Worm (Caenorhabditis elegans) whole organism, early embryonic: ENCODE data around the gene R09D1.12.

Experiments used
- B0310.2 ChIP-seq: sonication (generic microtip); optimal IDR thresholded peaks from 2 replicates; lab custom pipeline; 2016; ENCODE audit warnings: mild to moderate bottlenecking, missing genetic modification characterization, missing compliant biosample characterization
- F13C5.2 ChIP-seq: sonication (generic microtip); optimal IDR thresholded peaks from 2 replicates; lab custom pipeline; 2017; ENCODE audit warnings: mild to moderate bottlenecking, missing genetic modification characterization, inconsistent platforms, missing compliant biosample characterization
- aly-1 ChIP-seq: sonication (generic microtip); optimal IDR thresholded peaks from 2 replicates; lab custom pipeline; 2016; ENCODE audit warnings: missing genetic modification characterization, missing compliant biosample characterization
- ama-1 ChIP-seq: fragments of 150-350 bp; optimal IDR thresholded peaks from 2 replicates; lab custom pipeline; 2014
- ceh-13 ChIP-seq: fragments of 200-800 bp; sonication (Bioruptor generic); optimal IDR thresholded peaks from 2 replicates; lab custom pipeline; 2018; ENCODE audit warnings: mild to moderate bottlenecking, missing genetic modification characterization, missing compliant biosample characterization
- ceh-36 ChIP-seq: sonication (generic microtip); optimal IDR thresholded peaks from 2 replicates; lab custom pipeline; 2016; ENCODE audit warnings: missing genetic modification characterization, inconsistent platforms, missing compliant biosample characterization
- ets-7 ChIP-seq: sonication (generic microtip); optimal IDR thresholded peaks from 2 replicates; lab custom pipeline; 2016; ENCODE audit warnings: missing genotype, missing genetic modification characterization, missing compliant biosample characterization
- flt-1 ChIP-seq: fragments of 200-800 bp; sonication (Bioruptor generic); IDR thresholded peaks from 2 replicates; pipeline ENCODE4 v1.3.6; 2022; ENCODE audit warnings: missing genetic modification characterization, missing compliant biosample characterization
- hmg-4 ChIP-seq: fragments of 200-800 bp; sonication (Bioruptor generic); optimal IDR thresholded peaks from 2 replicates; lab custom pipeline; 2018; ENCODE audit warnings: mild to moderate bottlenecking, missing genetic modification characterization, missing compliant biosample characterization
- hnd-1 ChIP-seq: sonication (generic microtip); optimal IDR thresholded peaks from 2 replicates; lab custom pipeline; 2016; ENCODE audit warnings: missing genetic modification characterization, missing compliant biosample characterization
- pes-1 ChIP-seq: fragments of 200-800 bp; sonication (Bioruptor generic); IDR thresholded peaks from 2 replicates; pipeline ENCODE4 v1.3.6; 2022; ENCODE audit warnings: missing genetic modification reagents, missing genetic modification characterization, missing compliant biosample characterization
- scrt-1 ChIP-seq: fragments of 200-800 bp; sonication (Bioruptor generic); IDR thresholded peaks from 2 replicates; pipeline ENCODE4 v1.3.6; 2022; ENCODE audit warnings: missing genetic modification characterization, missing compliant biosample characterization
- sea-1 ChIP-seq: fragments of 200-800 bp; sonication (Bioruptor generic); conservative IDR thresholded peaks from 2 replicates; pipeline ENCODE4 v1.3.6; 2022; ENCODE audit warnings: missing genetic modification characterization, missing compliant biosample characterization
- tbx-37 ChIP-seq: fragments of 200-800 bp; sonication (Bioruptor generic); conservative IDR thresholded peaks from 2 replicates; pipeline ENCODE4 v1.3.6; 2022; ENCODE audit warnings: missing genetic modification reagents, missing genetic modification characterization, missing compliant biosample characterization
- tra-4 ChIP-seq: sonication (generic microtip); optimal IDR thresholded peaks from 2 replicates; lab custom pipeline; 2017; ENCODE audit warnings: missing genetic modification characterization, missing compliant biosample characterization

R09D1.12 gene

ce11 chrII:9403846-9404245 lies 48.2 kb downstream of the R09D1.12 start, which contains the start of gene Y51B9A.5:
Y51B9A.5 (plus strand) TSS chrII:9404146.
- no peak for TF ChIP-seq ceh-13 (GFP tag; lab: Kevin White, UChicago)
- no peak for TF ChIP-seq tbx-37 (GFP tag; lab: Robert Waterston, UW)
- TF ChIP-seq ama-1 (lab: Kevin White, UChicago): no peak
- TF ChIP-seq ceh-36 (tag; lab: Kevin White, UChicago): no peak
- no peak for TF ChIP-seq B0310.2
- no peak for TF ChIP-seq scrt-1 (GFP tag; lab: Robert Waterston, UW)
- TF ChIP-seq pes-1: no peak
- TF ChIP-seq sea-1 (GFP tag; lab: Robert Waterston, UW): no peak
- no peak for TF ChIP-seq flt-1 (GFP tag; lab: Robert Waterston, UW)
- TF ChIP-seq aly-1: no peak

- TF ChIP-seq sea-1 (GFP tag; lab: Robert Waterston, UW) (no peak), flt-1 (GFP tag; lab: Robert Waterston, UW) (no peak), F13C5.2 (tag; lab: Kevin White, UChicago) (no peak), aly-1 (no peak), hnd-1 (tag; lab: Kevin White, UChicago) (no peak), ceh-36 (tag; lab: Kevin White, UChicago) (no peak), tra-4 (no peak), ama-1 (lab: Kevin White, UChicago) (no peak), pes-1 (no peak), ets-7 (tag; lab: Kevin White, UChicago) (no peak), B0310.2 (no peak), hmg-4 (GFP tag; lab: Kevin White, UChicago) (no peak)
Measured at ce11 chrII:9403087-9403486, 49.0 kb downstream of the R09D1.12 start, which contains the start of gene Y51B9A.6. Y51B9A.6 (minus strand) TSS chrII:9403187.
